Worm (Caenorhabditis elegans) whole organism, young adult: ENCODE data around the gene rsu-1.
A peak's percentile ranks its signal among the peaks of the same experiment; 100 is the strongest.

Experiments used
- C06A6.2 ChIP-seq: fragments of 200-800 bp; sonication (Bioruptor generic); conservative IDR thresholded peaks from 2 replicates; pipeline ENCODE4 v1.3.6; 2022; ENCODE audit warnings: missing genetic modification characterization, missing compliant biosample characterization
- F52B5.7 ChIP-seq: sonication (generic microtip); optimal IDR thresholded peaks from 2 replicates; lab custom pipeline; 2016; ENCODE audit warnings: mild to moderate bottlenecking, missing genetic modification characterization, missing compliant biosample characterization
- T26A5.8 ChIP-seq: sonication (generic microtip); optimal IDR thresholded peaks from 2 replicates; lab custom pipeline; 2016; ENCODE audit warnings: missing genetic modification characterization, missing compliant biosample characterization
- Y56A3A.18 ChIP-seq: fragments of 200-800 bp; sonication (Bioruptor generic); IDR thresholded peaks from 2 replicates; pipeline ENCODE4 v1.3.6; 2022; ENCODE audit warnings: missing genetic modification reagents, missing genetic modification characterization, missing compliant biosample characterization
- aptf-2 ChIP-seq: fragments of 200-800 bp; sonication (Bioruptor generic); conservative IDR thresholded peaks from 2 replicates; pipeline ENCODE4 v1.3.6; 2022; ENCODE audit warnings: missing genetic modification reagents, missing genetic modification characterization, missing compliant biosample characterization
- bed-1 ChIP-seq: fragments of 200-800 bp; sonication (Bioruptor generic); IDR thresholded peaks from 2 replicates; pipeline ENCODE4 v1.3.6; 2022; ENCODE audit warnings: missing genetic modification reagents, missing genetic modification characterization, missing compliant biosample characterization
- bed-2 ChIP-seq: fragments of 200-800 bp; sonication (Bioruptor generic); IDR thresholded peaks from 2 replicates; pipeline ENCODE4 v1.3.6; 2022; ENCODE audit warnings: missing genetic modification reagents, missing genetic modification characterization, missing compliant biosample characterization
- ccch-3 ChIP-seq: fragments of 200-800 bp; sonication (Bioruptor generic); optimal IDR thresholded peaks from 2 replicates; lab custom pipeline; 2018; ENCODE audit warnings: mild to moderate bottlenecking, missing genetic modification characterization, missing compliant biosample characterization
- ceh-100 ChIP-seq: fragments of 200-800 bp; sonication (Bioruptor generic); IDR thresholded peaks from 2 replicates; pipeline ENCODE4 v1.3.6; 2022; ENCODE audit warnings: missing genetic modification reagents, missing genetic modification characterization, missing compliant biosample characterization
- ceh-40 ChIP-seq: fragments of 200-800 bp; sonication (Bioruptor generic); IDR thresholded peaks from 2 replicates; pipeline ENCODE4 v1.3.6; 2022; ENCODE audit warnings: missing genetic modification characterization, missing compliant biosample characterization
- die-1 ChIP-seq: sonication (generic microtip); optimal IDR thresholded peaks from 2 replicates; lab custom pipeline; 2016; ENCODE audit warnings: missing genotype, mild to moderate bottlenecking, missing genetic modification characterization, missing compliant biosample characterization
- dox-1 ChIP-seq: fragments of 200-800 bp; sonication (Bioruptor generic); IDR thresholded peaks from 2 replicates; pipeline ENCODE4 v1.3.6; 2022; ENCODE audit warnings: missing genetic modification reagents, missing genetic modification characterization, missing compliant biosample characterization
- dpff-1 ChIP-seq: sonication (generic microtip); optimal IDR thresholded peaks from 2 replicates; lab custom pipeline; 2017; ENCODE audit warnings: mild to moderate bottlenecking, missing genetic modification characterization, missing compliant biosample characterization
- dpl-1 ChIP-seq: fragments of 150-350 bp; optimal IDR thresholded peaks from 2 replicates; lab custom pipeline; 2014; ENCODE audit warnings: missing biosample characterization, missing genetic modification reagents, missing genetic modification characterization
- ekl-4 ChIP-seq: fragments of 200-800 bp; sonication (Bioruptor generic); IDR thresholded peaks from 2 replicates; pipeline ENCODE4 v1.3.6; 2022; ENCODE audit warnings: missing genetic modification reagents, missing genetic modification characterization, missing compliant biosample characterization
- gei-17 ChIP-seq: fragments of 200-800 bp; sonication (Bioruptor generic); optimal IDR thresholded peaks from 2 replicates; lab custom pipeline; 2018; ENCODE audit warnings: mild to moderate bottlenecking, missing genetic modification characterization, missing compliant biosample characterization
- him-1 ChIP-seq: sonication (generic microtip); optimal IDR thresholded peaks from 2 replicates; lab custom pipeline; 2016; ENCODE audit warnings: missing genotype, missing genetic modification reagents, missing genetic modification characterization, missing compliant biosample characterization
- hmg-1.2 ChIP-seq: fragments of 200-800 bp; sonication (Bioruptor generic); IDR thresholded peaks from 2 replicates; pipeline ENCODE4 v1.3.6; 2022; ENCODE audit warnings: missing genetic modification reagents, missing genetic modification characterization, missing compliant biosample characterization
- hsf-1 ChIP-seq: fragments of 200-800 bp; sonication (Bioruptor generic); IDR thresholded peaks from 2 replicates; pipeline ENCODE4 v1.3.6; 2022; ENCODE audit warnings: missing genetic modification reagents, missing genetic modification characterization, missing compliant biosample characterization
- let-526 ChIP-seq: fragments of 200-800 bp; sonication (Bioruptor generic); IDR thresholded peaks from 2 replicates; pipeline ENCODE4 v1.3.6; 2022; ENCODE audit warnings: missing genetic modification reagents, missing genetic modification characterization, missing compliant biosample characterization
- let-607 ChIP-seq, 2 experiments: fragments of 200-800 bp in 1 of 2; sonication (Bioruptor generic) in 1 of 2; sonication (generic microtip) in 1 of 2; optimal IDR thresholded peaks; 2 replicates each; lab custom pipeline; 2016 to 2018; ENCODE audit warnings: mild to moderate bottlenecking in 2 of 2, missing compliant biosample characterization in 2 of 2, missing genetic modification characterization in 2 of 2, moderate library complexity in 2 of 2, missing genotype in 1 of 2
- lin-35 ChIP-seq, 3 experiments: fragments of 150-350 bp in 2 of 3; sonication (generic microtip) in 1 of 3; optimal IDR thresholded peaks; 2 replicates each; lab custom pipeline; 2014 to 2018; ENCODE audit warnings: missing biosample characterization in 3 of 3, missing genetic modification characterization in 3 of 3, missing genetic modification reagents in 3 of 3
- madf-3 ChIP-seq: fragments of 200-800 bp; sonication (Bioruptor generic); IDR thresholded peaks from 2 replicates; pipeline ENCODE4 v1.3.6; 2022; ENCODE audit warnings: missing genetic modification reagents, missing genetic modification characterization, missing compliant biosample characterization
- madf-6 ChIP-seq: fragments of 200-800 bp; sonication (Bioruptor generic); IDR thresholded peaks from 2 replicates; pipeline ENCODE4 v1.3.6; 2022; ENCODE audit warnings: missing genetic modification reagents, missing genetic modification characterization, missing compliant biosample characterization
- madf-8 ChIP-seq: fragments of 200-800 bp; sonication (Bioruptor generic); conservative IDR thresholded peaks from 2 replicates; pipeline ENCODE4 v1.3.6; 2022; ENCODE audit warnings: missing genetic modification reagents, missing genetic modification characterization, missing compliant biosample characterization
- nfya-1 ChIP-seq: sonication (generic microtip); optimal IDR thresholded peaks from 2 replicates; lab custom pipeline; 2017; ENCODE audit warnings: antibody characterized with exemption, missing compliant biosample characterization, missing genetic modification characterization, borderline replicate concordance; ENCODE audit not compliant: insufficient read depth
- nfya-2 ChIP-seq: fragments of 200-800 bp; sonication (Bioruptor generic); IDR thresholded peaks from 2 replicates; pipeline ENCODE4 v1.3.6; 2022; ENCODE audit warnings: missing genetic modification reagents, missing genetic modification characterization, missing compliant biosample characterization
- nfyb-1 ChIP-seq: fragments of 200-800 bp; sonication (Bioruptor generic); IDR thresholded peaks from 2 replicates; pipeline ENCODE4 v1.3.6; 2022; ENCODE audit warnings: missing genetic modification reagents, missing genetic modification characterization, missing compliant biosample characterization
- nhr-179 ChIP-seq: sonication (generic microtip); optimal IDR thresholded peaks from 2 replicates; lab custom pipeline; 2016; ENCODE audit warnings: mild to moderate bottlenecking, missing genetic modification characterization, missing compliant biosample characterization
- nhr-27 ChIP-seq: fragments of 200-800 bp; sonication (Bioruptor generic); optimal IDR thresholded peaks from 2 replicates; lab custom pipeline; 2018; ENCODE audit warnings: mild to moderate bottlenecking, missing genetic modification characterization, moderate library complexity, missing compliant biosample characterization
- nhr-80 ChIP-seq: sonication (generic microtip); optimal IDR thresholded peaks from 2 replicates; lab custom pipeline; 2016; ENCODE audit warnings: missing genetic modification characterization, missing compliant biosample characterization
- nhr-90 ChIP-seq: sonication (generic microtip); optimal IDR thresholded peaks from 2 replicates; lab custom pipeline; 2016; ENCODE audit warnings: missing genotype, mild to moderate bottlenecking, missing genetic modification characterization, missing compliant biosample characterization
- pbrm-1 ChIP-seq: fragments of 200-800 bp; sonication (Bioruptor generic); IDR thresholded peaks from 2 replicates; pipeline ENCODE4 v1.3.6; 2022; ENCODE audit warnings: missing genetic modification reagents, missing genetic modification characterization, missing compliant biosample characterization
- pha-4 ChIP-seq: fragments of 150-350 bp; sonication (generic microtip); optimal IDR thresholded peaks from 2 replicates; lab custom pipeline; 2014; ENCODE audit warnings: missing biosample characterization, missing genetic modification reagents, missing genetic modification characterization
- snpc-1.1 ChIP-seq: sonication (generic microtip); optimal IDR thresholded peaks from 2 replicates; lab custom pipeline; 2017; ENCODE audit warnings: missing genetic modification characterization, mild to moderate bottlenecking, missing compliant biosample characterization, antibody characterized with exemption, moderate library complexity, missing genotype, missing genetic modification reagents; ENCODE audit not compliant: insufficient read depth
- snpc-3.4 ChIP-seq: sonication (generic microtip); optimal IDR thresholded peaks from 2 replicates; lab custom pipeline; 2017; ENCODE audit warnings: missing genetic modification characterization, mild to moderate bottlenecking, missing compliant biosample characterization, antibody characterized with exemption, moderate library complexity, missing genotype, missing genetic modification reagents
- tbx-9 ChIP-seq: sonication (generic microtip); optimal IDR thresholded peaks from 2 replicates; lab custom pipeline; 2016; ENCODE audit warnings: borderline replicate concordance, missing genetic modification characterization, inconsistent platforms, missing compliant biosample characterization
- tlf-1 ChIP-seq: fragments of 200-800 bp; sonication (Bioruptor generic); optimal IDR thresholded peaks from 2 replicates; lab custom pipeline; 2018; ENCODE audit warnings: mild to moderate bottlenecking, missing genetic modification characterization, missing compliant biosample characterization
- unc-130 ChIP-seq: sonication (generic microtip); optimal IDR thresholded peaks from 2 replicates; lab custom pipeline; 2016; ENCODE audit warnings: missing genetic modification reagents, missing genetic modification characterization, missing compliant biosample characterization
- unc-62 ChIP-seq: fragments of 150-350 bp; optimal IDR thresholded peaks from 2 replicates; lab custom pipeline; 2014; ENCODE audit warnings: missing biosample characterization, missing genetic modification reagents, missing genetic modification characterization
- zfh-2 ChIP-seq: fragments of 200-800 bp; sonication (Bioruptor generic); conservative IDR thresholded peaks from 2 replicates; pipeline ENCODE4 v1.3.6; 2022; ENCODE audit warnings: missing genetic modification reagents, missing genetic modification characterization, missing compliant biosample characterization
- ztf-25 ChIP-seq: fragments of 200-800 bp; sonication (Bioruptor generic); IDR thresholded peaks from 2 replicates; pipeline ENCODE4 v1.3.6; 2022; ENCODE audit warnings: missing genetic modification reagents, missing genetic modification characterization, missing compliant biosample characterization
- ztf-6 ChIP-seq: fragments of 200-800 bp; sonication (Bioruptor generic); IDR thresholded peaks from 2 replicates; pipeline ENCODE4 v1.3.6; 2022; ENCODE audit warnings: missing genetic modification reagents, missing genetic modification characterization, missing compliant biosample characterization

The rsu-1 gene

ce11 chrIII:3470973-3471372 is 830 bp upstream of the rsu-1 start (continued):
- TF ChIP-seq snpc-3.4 (tag; lab: Kevin White, UChicago) (peak; percentile 30), hsf-1 (GFP tag; lab: Robert Waterston, UW) (no peak), zfh-2 (GFP tag; lab: Robert Waterston, UW) (no peak), pbrm-1 (GFP tag; lab: Robert Waterston, UW) (no peak), nhr-80 (tag; lab: Kevin White, UChicago) (no peak), madf-8 (GFP tag; lab: Robert Waterston, UW) (peak; percentile 70)

DNA sequence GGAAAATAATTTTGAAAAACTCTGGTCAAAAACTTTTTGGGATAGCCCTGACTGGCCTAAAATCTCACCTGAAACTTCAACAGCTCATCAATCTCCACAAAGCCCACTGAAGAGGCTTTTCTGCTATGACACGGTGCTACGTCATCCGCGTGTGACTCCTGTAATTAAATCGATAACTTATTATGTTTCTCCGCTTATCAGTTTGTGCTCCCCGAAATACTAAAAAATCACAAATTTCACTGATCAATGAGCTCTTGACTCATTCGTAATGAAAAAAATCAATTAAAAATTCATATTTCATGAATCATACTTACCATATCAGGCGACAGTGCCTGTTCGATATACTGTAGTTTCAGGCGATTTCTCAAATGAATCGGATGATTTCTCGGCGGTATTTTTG is 3.2 kb downstream of the rsu-1 start:
- TF ChIP-seq bed-1, result no peak
- TF ChIP-seq madf-3 (GFP tag; lab: Robert Waterston, UW), result no peak
- TF ChIP-seq nhr-27 (tag; lab: Kevin White, UChicago), result no peak
- TF ChIP-seq nfya-2, result no peak
- no peak for TF ChIP-seq pha-4 (tag; lab: Kevin White, UChicago)
- TF ChIP-seq dpff-1 (tag; lab: Kevin White, UChicago), result no peak
- TF ChIP-seq madf-6 (GFP tag; lab: Robert Waterston, UW), result no peak
- no peak for TF ChIP-seq aptf-2 (GFP tag; lab: Robert Waterston, UW)

ce11 chrIII:3475497-3475896 is 3.7 kb downstream of the rsu-1 start, which contains the start of gene C34C12.9:
C34C12.9 (minus strand) TSS chrIII:3475512.
- TF ChIP-seq nhr-80 (tag; lab: Kevin White, UChicago) (peak; percentile 54), dox-1 (GFP tag; lab: Robert Waterston, UW) (peak; percentile 20; the same call in 1 of the 2 replicates), Y56A3A.18 (0 out of 2 replicates have a peak, but pooled peaks have one; percentile 36), snpc-1.1 (tag; lab: Kevin White, UChicago) (no peak)

- TF ChIP-seq dpl-1 (no peak), dpff-1 (tag; lab: Kevin White, UChicago) (no peak), ceh-40 (GFP tag; lab: Robert Waterston, UW) (no peak), bed-2 (0 out of 2 replicates have a peak, but pooled peaks have one; percentile 8), let-526 (GFP tag; lab: Robert Waterston, UW) (no peak), nfya-1 (tag; lab: Kevin White, UChicago) (no peak), T26A5.8 (no peak), tbx-9 (tag; lab: Kevin White, UChicago) (no peak), madf-6 (GFP tag; lab: Robert Waterston, UW) (no peak), ceh-100 (GFP tag; lab: Robert Waterston, UW) (peak; percentile 86), die-1 (no peak), F52B5.7 (tag; lab: Kevin White, UChicago) (no peak), nhr-90 (tag; lab: Kevin White, UChicago) (no peak), nhr-179 (tag; lab: Kevin White, UChicago) (no peak), ztf-6 (GFP tag; lab: Robert Waterston, UW) (no peak), tlf-1 (GFP tag; lab: Kevin White, UChicago) (no peak), ztf-25 (GFP tag; lab: Robert Waterston, UW) (no peak), snpc-1.1 (tag; lab: Kevin White, UChicago) (no peak), ccch-3 (GFP tag; lab: Kevin White, UChicago) (peak; percentile 5), hmg-1.2 (GFP tag; lab: Robert Waterston, UW) (no peak), lin-35 (GFP tag; optimal IDR thresholded peaks at IDR 0.05; lab: Kevin White, UChicago) (no peak), C06A6.2 (no peak), gei-17 (no peak), let-607 (tag; optimal IDR thresholded peaks at IDR 0.05; lab: Kevin White, UChicago) (no peak), unc-62 (no peak), nfyb-1 (no peak), unc-130 (GFP tag; lab: Kevin White, UChicago) (peak; percentile 7), him-1 (tag; lab: Kevin White, UChicago) (no peak), ekl-4 (GFP tag; lab: Robert Waterston, UW) (no peak)
Measured at ce11 chrIII:3476245-3476644, 4.4 kb downstream of the rsu-1 start.
